Worm (Caenorhabditis elegans): ENCODE results near the gene T25D10.4.

- TF ChIP-seq ceh-18 (tag; optimal IDR thresholded peaks at IDR 0.05): no peak
- no peak for TF ChIP-seq dmd-4 (tag; optimal IDR thresholded peaks at IDR 0.05; ENCODE audit: borderline replicate concordance)
- TF ChIP-seq fkh-10 (GFP tag; optimal IDR thresholded peaks at IDR 0.05): no peak
- no peak for TF ChIP-seq sox-2 (GFP tag; IDR thresholded peaks at IDR 0.05)
- TF ChIP-seq C38D4.7 (GFP tag; optimal IDR thresholded peaks at IDR 0.05): no peak
- TF ChIP-seq ceh-9 (tag; optimal IDR thresholded peaks at IDR 0.05): no peak
- no peak for TF ChIP-seq nfya-1 (tag; optimal IDR thresholded peaks at IDR 0.05)
- no peak for TF ChIP-seq pqm-1 (tag; optimal IDR thresholded peaks at IDR 0.05)
Observed at ce11 chrII:6407279-6407678, 2.8 kb downstream of the T25D10.4 start, which contains the start of gene spp-11.

Data from whole organism, late embryonic.